Worm (Caenorhabditis elegans): ENCODE results near the gene clec-51.

- TF ChIP-seq sox-2 (GFP tag; IDR thresholded peaks at IDR 0.05) (no peak), pqm-1 (tag; optimal IDR thresholded peaks at IDR 0.05) (no peak), ceh-18 (tag; optimal IDR thresholded peaks at IDR 0.05) (no peak), dve-1 (tag; optimal IDR thresholded peaks at IDR 0.05) (no peak), fkh-10 (GFP tag; optimal IDR thresholded peaks at IDR 0.05) (no peak), hlh-30 (tag; optimal IDR thresholded peaks at IDR 0.05; ENCODE audit: insufficient read depth) (no peak)
Observed at ce11 chrIV:8152688-8153087, 10.9 kb downstream of the clec-51 start.
